Worm (Caenorhabditis elegans) whole organism, L4/young adult: ENCODE data around the gene F54B11.10.

ENCODE experiments used
- W03F9.2 ChIP-seq: fragments of 150-350 bp; optimal IDR thresholded peaks from 2 replicates; lab custom pipeline; 2014; ENCODE audit warnings: missing biosample characterization, missing genetic modification characterization
- dao-5 ChIP-seq: sonication (generic microtip); optimal IDR thresholded peaks from 2 replicates; lab custom pipeline; 2016; ENCODE audit warnings: missing genotype, missing genetic modification characterization, moderate library complexity, missing compliant biosample characterization
- him-1 ChIP-seq: sonication (generic microtip); optimal IDR thresholded peaks from 2 replicates; lab custom pipeline; 2016; ENCODE audit warnings: missing genotype, missing genetic modification reagents, missing genetic modification characterization, missing compliant biosample characterization

DNA sequence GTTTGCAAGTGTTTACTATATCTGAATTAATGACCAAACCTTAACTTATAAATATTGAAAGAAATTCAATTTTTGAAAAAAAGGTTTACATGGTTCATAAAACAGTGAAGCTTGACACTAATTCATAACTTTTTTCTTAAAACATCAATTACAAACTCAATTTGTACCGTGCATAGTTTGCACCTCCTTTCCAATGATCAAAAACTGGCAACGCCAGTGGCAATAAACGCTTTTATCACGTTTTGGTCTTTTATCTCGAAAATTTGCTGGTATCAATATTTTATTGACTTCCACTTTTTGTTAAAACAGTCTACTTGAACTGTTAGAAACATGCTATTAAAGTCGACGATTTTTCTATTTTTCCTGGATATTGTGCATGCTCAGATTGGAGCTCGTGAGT, 3.4 kb upstream of the F54B11.10 start, which contains the start of gene F54B11.11:
- TF ChIP-seq W03F9.2 (no peak), him-1 (tag; lab: Kevin White, UChicago) (no peak), dao-5 (no peak)
